Worm (Caenorhabditis elegans): ENCODE data around the gene twk-8.

The twk-8 gene

DNA sequence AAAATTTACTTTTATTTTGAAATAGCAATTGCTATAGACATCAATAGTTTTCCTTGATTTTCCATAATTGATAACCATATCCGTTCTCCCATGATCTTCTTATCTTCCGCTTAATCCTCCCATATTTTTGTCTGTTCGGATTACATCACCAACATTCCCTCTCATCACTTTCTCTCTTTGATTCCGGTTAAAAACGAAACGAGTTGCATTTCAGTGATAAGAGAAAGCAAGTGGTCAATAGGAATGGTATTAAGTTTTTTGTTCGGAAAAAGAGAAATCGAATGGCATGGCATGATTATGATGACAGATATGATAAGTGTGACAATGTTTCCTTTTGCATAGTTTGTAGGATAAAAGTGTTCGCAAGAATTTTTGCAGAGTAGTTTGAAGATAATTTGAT is 29.9 kb downstream of the twk-8 start:
- TF ChIP-seq elt-3 (tag; optimal IDR thresholded peaks at IDR 0.05) (peak in 2 of 3 experiments; percentile 20 to 65), elt-2 (tag; optimal IDR thresholded peaks at IDR 0.05) (peak; percentile 71), zag-1 (tag; optimal IDR thresholded peaks at IDR 0.05) (no peak), nhr-43 (tag; optimal IDR thresholded peaks at IDR 0.05; ENCODE audit: poor library complexity, severe bottlenecking) (peak; percentile 58), pqm-1 (tag; optimal IDR thresholded peaks at IDR 0.05) (peak; percentile 45), mml-1 (tag; optimal IDR thresholded peaks at IDR 0.05) (no peak)

DNA sequence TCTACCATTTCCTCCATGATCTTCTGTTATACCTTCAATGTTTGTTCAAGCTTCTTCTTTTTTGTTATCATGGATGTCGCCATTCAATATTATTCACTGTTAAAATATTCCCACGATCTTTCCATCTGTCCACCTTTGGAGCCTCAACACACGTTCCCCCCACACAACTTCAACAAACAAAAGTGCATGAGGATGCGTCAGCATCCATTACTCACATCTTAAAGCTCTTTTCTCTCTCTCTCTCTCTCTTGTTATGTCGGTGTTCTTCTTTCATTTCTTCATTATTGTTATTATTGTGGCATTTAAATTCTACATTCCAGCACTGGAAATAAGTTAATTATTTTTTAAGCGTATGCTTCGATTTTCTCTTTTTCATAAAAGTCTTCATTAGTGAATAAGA is 31.9 kb downstream of the twk-8 start:
- TF ChIP-seq nhr-43 (tag; optimal IDR thresholded peaks at IDR 0.05; ENCODE audit: poor library complexity, severe bottlenecking) (no peak), pha-4 (tag; optimal IDR thresholded peaks at IDR 0.05) (peak; percentile 53)

DNA sequence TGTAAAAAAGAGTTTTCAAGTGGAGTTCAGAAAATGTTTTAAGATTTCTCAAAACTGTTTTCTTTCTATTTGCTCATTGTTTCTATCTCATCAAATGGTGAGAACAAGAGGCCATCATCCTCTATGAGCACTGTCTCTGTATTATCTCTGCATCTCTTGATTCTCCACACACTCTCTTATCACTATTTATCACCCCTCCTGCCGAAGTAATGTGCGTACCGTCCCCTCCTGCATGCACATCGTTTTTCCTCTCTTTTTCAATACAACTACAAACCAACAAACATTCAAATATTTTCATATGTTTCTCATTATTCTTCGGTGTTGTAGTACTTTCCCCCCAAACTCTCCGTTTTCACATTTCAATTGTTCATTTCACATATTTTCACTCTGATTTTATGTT is 34.3 kb downstream of the twk-8 start:
- TF ChIP-seq elt-2 (tag; optimal IDR thresholded peaks at IDR 0.05) (peak; percentile 66), pha-4 (tag; optimal IDR thresholded peaks at IDR 0.05) (peak; percentile 35), elt-3 (tag; optimal IDR thresholded peaks at IDR 0.05) (no peak)

DNA sequence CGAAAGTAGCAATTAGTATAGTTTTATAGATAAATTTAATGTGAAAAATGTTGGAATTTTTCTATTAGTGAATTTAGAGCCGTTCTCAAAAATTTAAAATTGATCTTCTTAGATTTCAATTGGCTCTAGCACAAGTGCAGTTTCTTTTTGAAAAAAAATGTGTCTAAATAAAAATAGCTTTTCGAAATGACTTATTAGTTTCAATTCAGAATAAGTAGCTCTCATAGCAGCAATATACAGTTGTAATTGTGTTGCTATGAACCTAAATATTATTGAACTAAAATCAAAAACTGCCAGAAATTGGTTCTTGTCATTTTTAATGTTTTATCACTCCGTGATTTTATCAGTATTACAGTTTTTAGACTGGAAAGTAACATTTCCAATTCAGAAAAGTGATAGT is 35.5 kb downstream of the twk-8 start:
- no peak for TF ChIP-seq sea-2 (GFP tag; optimal IDR thresholded peaks at IDR 0.05)
- TF ChIP-seq ceh-16 (tag; optimal IDR thresholded peaks at IDR 0.05), result no peak
- no peak for TF ChIP-seq lin-15B (tag; optimal IDR thresholded peaks at IDR 0.05)
- TF ChIP-seq egl-5 (tag; optimal IDR thresholded peaks at IDR 0.05), result no peak

DNA sequence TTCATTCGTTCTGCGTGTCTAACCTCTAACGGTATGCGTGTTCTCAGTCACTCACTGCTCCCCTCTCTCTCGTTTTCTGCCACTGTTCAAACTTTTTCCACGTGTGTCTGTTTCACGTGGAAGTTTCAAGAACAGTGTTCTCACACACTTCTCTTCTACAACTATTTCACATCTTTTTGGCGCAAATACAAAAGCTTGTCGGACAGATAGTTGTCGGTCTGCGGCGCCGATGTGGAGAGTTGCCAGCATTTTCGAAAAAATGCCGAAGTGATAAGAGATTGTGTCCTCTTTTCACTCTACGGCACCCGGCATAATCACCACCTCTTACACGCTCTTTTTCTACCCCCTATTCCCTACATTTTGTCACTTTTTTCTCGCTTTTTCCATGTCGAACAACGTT is 36.2 kb downstream of the twk-8 start:
- TF ChIP-seq nhr-76 (tag; optimal IDR thresholded peaks at IDR 0.05), result no peak
- no peak for TF ChIP-seq hmg-11 (tag; optimal IDR thresholded peaks at IDR 0.05)
- TF ChIP-seq pha-4 (tag; optimal IDR thresholded peaks at IDR 0.05), result peak; percentile 31
- peak; percentile 79 for TF ChIP-seq elt-2 (tag; optimal IDR thresholded peaks at IDR 0.05)
- TF ChIP-seq pqm-1 (tag; optimal IDR thresholded peaks at IDR 0.05), result peak; percentile 14

DNA sequence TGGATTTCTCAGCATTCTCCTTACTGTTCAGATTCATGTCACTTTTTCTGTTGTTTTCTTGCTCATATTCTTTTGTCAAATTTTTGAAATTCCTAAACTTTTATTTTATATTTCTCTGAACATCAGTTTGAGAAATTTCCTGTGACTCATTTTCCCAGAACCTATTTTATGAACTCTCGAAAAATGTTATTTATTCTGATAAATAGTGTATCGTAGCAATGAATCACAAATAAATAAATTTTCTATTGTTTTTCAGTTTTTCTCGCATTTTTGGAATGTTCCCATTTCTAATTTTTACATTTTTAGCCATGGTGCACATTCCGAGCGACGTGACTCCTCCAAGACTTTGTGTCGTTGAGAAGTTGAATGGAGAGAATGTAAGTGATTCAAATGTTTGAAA is 36.6 kb downstream of the twk-8 start, which contains the start of gene nrfl-1:
nrfl-1 (plus strand) TSS at position 301 of the 400 bp plus-strand sequence.
- TF ChIP-seq skn-1 (tag; optimal IDR thresholded peaks at IDR 0.05) (no peak), ceh-82 (tag; optimal IDR thresholded peaks at IDR 0.05) (no peak), nhr-237 (tag; optimal IDR thresholded peaks at IDR 0.05) (no peak), daf-12 (tag; optimal IDR thresholded peaks at IDR 0.05) (no peak), fkh-2 (tag; optimal IDR thresholded peaks at IDR 0.05) (no peak), mdl-1 (tag; optimal IDR thresholded peaks at IDR 0.05) (no peak), R02D3.7 (tag; optimal IDR thresholded peaks at IDR 0.05) (no peak), nhr-11 (tag; optimal IDR thresholded peaks at IDR 0.05) (no peak), elt-1 (tag; optimal IDR thresholded peaks at IDR 0.05) (no peak), lin-15B (tag; optimal IDR thresholded peaks at IDR 0.05) (no peak), elt-2 (tag; optimal IDR thresholded peaks at IDR 0.05) (no peak), lin-39 (tag; optimal IDR thresholded peaks at IDR 0.05) (no peak), unc-39 (tag; optimal IDR thresholded peaks at IDR 0.05) (no peak), ama-1 (optimal IDR thresholded peaks at IDR 0.05) (no peak)

DNA sequence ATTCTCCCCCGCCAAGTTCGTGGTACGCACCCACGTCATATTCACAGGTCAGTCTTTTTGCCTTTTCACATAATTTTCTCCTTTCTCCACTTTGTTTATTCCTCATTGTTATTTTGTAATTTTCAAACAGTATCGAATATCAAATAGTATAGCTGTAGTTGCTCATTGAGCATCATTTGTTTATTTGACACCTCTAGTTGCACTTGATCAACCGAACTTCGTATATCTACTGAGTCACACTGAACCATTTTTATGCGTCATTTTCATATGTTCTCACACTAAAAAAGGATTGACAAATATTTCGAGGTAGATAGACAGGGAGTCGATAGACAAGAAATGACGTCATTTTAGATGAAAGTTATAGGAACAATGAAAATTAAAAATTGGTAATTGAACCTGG is 38.1 kb downstream of the twk-8 start:
- TF ChIP-seq egl-27 (tag; optimal IDR thresholded peaks at IDR 0.05), result no peak
- TF ChIP-seq ceh-82 (tag; optimal IDR thresholded peaks at IDR 0.05), result no peak
- no peak for TF ChIP-seq nhr-67 (tag; optimal IDR thresholded peaks at IDR 0.05)
- TF ChIP-seq jun-1 (tag; optimal IDR thresholded peaks at IDR 0.05), result no peak
- no peak for TF ChIP-seq elt-1 (tag; optimal IDR thresholded peaks at IDR 0.05)
- no peak for TF ChIP-seq tbx-2 (tag; optimal IDR thresholded peaks at IDR 0.05)
- no peak for TF ChIP-seq nhr-25 (tag; optimal IDR thresholded peaks at IDR 0.05)

DNA sequence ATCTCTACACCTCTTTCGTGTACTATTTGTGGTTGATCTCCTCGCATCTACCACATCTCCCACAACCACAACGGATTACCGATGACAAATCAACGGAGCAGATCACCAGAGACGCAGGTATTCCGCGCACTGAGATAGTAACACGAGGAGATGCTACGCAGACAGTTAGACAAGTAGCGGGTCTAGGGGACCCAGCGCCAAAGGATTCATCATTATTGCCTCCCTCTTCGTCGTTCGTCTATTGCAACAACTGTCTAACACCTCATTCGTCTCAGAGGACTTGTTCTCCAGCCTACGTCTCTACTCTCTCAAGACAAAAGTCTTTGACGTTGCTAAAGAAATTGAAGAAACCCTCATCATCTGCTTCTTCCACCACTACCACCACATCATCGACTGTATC is 39.4 kb downstream of the twk-8 start:
- TF ChIP-seq nhr-67 (tag; optimal IDR thresholded peaks at IDR 0.05), result no peak
- no peak for TF ChIP-seq lsy-12 (tag; optimal IDR thresholded peaks at IDR 0.05)
- TF ChIP-seq elt-3 (tag; optimal IDR thresholded peaks at IDR 0.05), result peak in 1 of 3 experiments; percentile 29
- no peak for TF ChIP-seq lin-39 (tag; optimal IDR thresholded peaks at IDR 0.05)
- TF ChIP-seq skn-1 (tag; optimal IDR thresholded peaks at IDR 0.05), result no peak
- TF ChIP-seq hmg-11 (tag; optimal IDR thresholded peaks at IDR 0.05), result peak; percentile 31
- TF ChIP-seq lin-15B (tag; optimal IDR thresholded peaks at IDR 0.05), result peak; percentile 31
- TF ChIP-seq tbx-2 (tag; optimal IDR thresholded peaks at IDR 0.05), result no peak
- no peak for TF ChIP-seq pqm-1 (tag; optimal IDR thresholded peaks at IDR 0.05)
- TF ChIP-seq nhr-25 (tag; optimal IDR thresholded peaks at IDR 0.05), result peak; percentile 63
- no peak for TF ChIP-seq nhr-12 (tag; optimal IDR thresholded peaks at IDR 0.05)
- TF ChIP-seq fkh-10 (GFP tag; optimal IDR thresholded peaks at IDR 0.05), result no peak
- no peak for TF ChIP-seq ztf-11 (tag; optimal IDR thresholded peaks at IDR 0.05)
- no peak for TF ChIP-seq ceh-16 (tag; optimal IDR thresholded peaks at IDR 0.05)
- TF ChIP-seq nhr-77 (tag; optimal IDR thresholded peaks at IDR 0.05), result no peak
- TF ChIP-seq R02D3.7 (tag; optimal IDR thresholded peaks at IDR 0.05), result no peak
- TF ChIP-seq fkh-2 (tag; optimal IDR thresholded peaks at IDR 0.05), result no peak
- TF ChIP-seq ztf-4 (tag; optimal IDR thresholded peaks at IDR 0.05), result no peak
- TF ChIP-seq nhr-11 (tag; optimal IDR thresholded peaks at IDR 0.05), result no peak
- TF ChIP-seq nhr-43 (tag; optimal IDR thresholded peaks at IDR 0.05; ENCODE audit: poor library complexity, severe bottlenecking), result peak; percentile 81
- TF ChIP-seq daf-12 (tag; optimal IDR thresholded peaks at IDR 0.05), result no peak
- peak; percentile 46 for TF ChIP-seq nfya-1 (tag; optimal IDR thresholded peaks at IDR 0.05; ENCODE audit: insufficient read depth)
- no peak for TF ChIP-seq nhr-76 (tag; optimal IDR thresholded peaks at IDR 0.05)
- no peak for TF ChIP-seq elt-2 (tag; optimal IDR thresholded peaks at IDR 0.05)
